Fruit fly (Drosophila melanogaster) whole organism, pupa: ENCODE results near the gene fz.

Experiments used
- CG10348 ChIP-seq: fragments of 200-800 bp; sonication (Bioruptor generic); IDR thresholded peaks from 2 replicates; pipeline ENCODE4 v1.3.6; 2022; ENCODE audit warnings: missing biosample characterization, missing genetic modification characterization
- CG12605 ChIP-seq: fragments of 200-800 bp; sonication (Bioruptor generic); IDR thresholded peaks from 2 replicates; pipeline ENCODE4 v1.3.6; 2022; ENCODE audit warnings: missing biosample characterization, missing genetic modification characterization
- CG13204 ChIP-seq: fragments of 200-800 bp; sonication (Bioruptor generic); optimal IDR thresholded peaks from 2 replicates; lab custom pipeline; 2018; ENCODE audit warnings: missing biosample characterization, mild to moderate bottlenecking, missing genetic modification characterization, moderate library complexity
- CG14655 ChIP-seq: fragments of 200-800 bp; sonication (Bioruptor generic); optimal IDR thresholded peaks from 3 replicates; lab custom pipeline; 2017; ENCODE audit warnings: mild to moderate bottlenecking, missing biosample characterization, missing genetic modification reagents, missing genetic modification characterization
- CG15710 ChIP-seq: fragments of 200-800 bp; sonication (Bioruptor generic); optimal IDR thresholded peaks from 2 replicates; lab custom pipeline; 2018; ENCODE audit warnings: missing biosample characterization, mild to moderate bottlenecking, missing genetic modification characterization, moderate library complexity
- CG17806 ChIP-seq: fragments of 200-800 bp; sonication (Bioruptor generic); optimal IDR thresholded peaks from 2 replicates; lab custom pipeline; 2018; ENCODE audit warnings: missing biosample characterization, mild to moderate bottlenecking, missing genetic modification characterization, moderate library complexity
- CG32121 ChIP-seq: fragments of 200-800 bp; sonication (Bioruptor generic); IDR thresholded peaks from 2 replicates; pipeline ENCODE4 v1.3.6; 2022; ENCODE audit warnings: missing biosample characterization, missing genetic modification characterization
- CG34367 ChIP-seq: fragments of 200-800 bp; sonication (Bioruptor generic); optimal IDR thresholded peaks from 2 replicates; lab custom pipeline; 2018; ENCODE audit warnings: missing biosample characterization, mild to moderate bottlenecking, missing genetic modification characterization
- CG4496 ChIP-seq: fragments of 200-800 bp; sonication (Bioruptor generic); IDR thresholded peaks from 3 replicates; pipeline ENCODE4 v1.3.6; 2022; ENCODE audit warnings: missing biosample characterization, missing genetic modification characterization
- CG8159 ChIP-seq: fragments of 200-800 bp; sonication (Bioruptor generic); optimal IDR thresholded peaks from 3 replicates; lab custom pipeline; 2018; ENCODE audit warnings: missing biosample characterization, mild to moderate bottlenecking, missing genetic modification characterization, moderate library complexity
- CG8301 ChIP-seq: fragments of 200-800 bp; sonication (Bioruptor generic); optimal IDR thresholded peaks from 2 replicates; lab custom pipeline; 2018; ENCODE audit warnings: missing biosample characterization, mild to moderate bottlenecking, missing genetic modification characterization
- CG9948 ChIP-seq: fragments of 200-800 bp; sonication (Bioruptor generic); optimal IDR thresholded peaks from 2 replicates; lab custom pipeline; 2018; ENCODE audit warnings: missing biosample characterization, mild to moderate bottlenecking, missing genetic modification characterization, moderate library complexity
- D1 ChIP-seq: fragments of 200-800 bp; sonication (Bioruptor generic); optimal IDR thresholded peaks from 2 replicates; lab custom pipeline; 2018; ENCODE audit warnings: missing biosample characterization, mild to moderate bottlenecking, missing genetic modification characterization, moderate library complexity
- EcR ChIP-seq: fragments of 200-800 bp; sonication (Bioruptor generic); optimal IDR thresholded peaks from 3 replicates; lab custom pipeline; 2019; ENCODE audit warnings: missing biosample characterization, missing genetic modification characterization, mild to moderate bottlenecking, moderate library complexity, missing genetic modification reagents
- Ets98B ChIP-seq: fragments of 200-800 bp; sonication (Bioruptor generic); IDR thresholded peaks from 2 replicates; pipeline ENCODE4 v1.3.6; 2022; ENCODE audit warnings: missing biosample characterization, missing genetic modification characterization
- Pif1A ChIP-seq: fragments of 200-800 bp; sonication (Bioruptor generic); optimal IDR thresholded peaks from 3 replicates; lab custom pipeline; 2016; ENCODE audit warnings: missing biosample characterization, missing genetic modification characterization
- Pif1B ChIP-seq: fragments of 200-800 bp; sonication (Bioruptor generic); optimal IDR thresholded peaks from 3 replicates; lab custom pipeline; 2016; ENCODE audit warnings: missing biosample characterization, missing genetic modification characterization
- Snoo ChIP-seq: fragments of 200-800 bp; sonication (Bioruptor generic); optimal IDR thresholded peaks from 3 replicates; lab custom pipeline; 2017; ENCODE audit warnings: missing biosample characterization, mild to moderate bottlenecking, missing genetic modification characterization, inconsistent platforms
- fd96Ca ChIP-seq: fragments of 200-800 bp; sonication (Bioruptor generic); IDR thresholded peaks from 3 replicates; pipeline ENCODE4 v1.3.6; 2022; ENCODE audit warnings: missing biosample characterization, missing genetic modification characterization
- gl ChIP-seq: fragments of 200-800 bp; sonication (Bioruptor generic); optimal IDR thresholded peaks from 2 replicates; lab custom pipeline; 2018; ENCODE audit warnings: missing biosample characterization, mild to moderate bottlenecking, missing genetic modification characterization
- rn ChIP-seq: fragments of 200-800 bp; sonication (Bioruptor generic); IDR thresholded peaks from 2 replicates; pipeline ENCODE4 v1.3.6; 2022; ENCODE audit warnings: missing biosample characterization, missing genetic modification characterization

The fz gene

DNA sequence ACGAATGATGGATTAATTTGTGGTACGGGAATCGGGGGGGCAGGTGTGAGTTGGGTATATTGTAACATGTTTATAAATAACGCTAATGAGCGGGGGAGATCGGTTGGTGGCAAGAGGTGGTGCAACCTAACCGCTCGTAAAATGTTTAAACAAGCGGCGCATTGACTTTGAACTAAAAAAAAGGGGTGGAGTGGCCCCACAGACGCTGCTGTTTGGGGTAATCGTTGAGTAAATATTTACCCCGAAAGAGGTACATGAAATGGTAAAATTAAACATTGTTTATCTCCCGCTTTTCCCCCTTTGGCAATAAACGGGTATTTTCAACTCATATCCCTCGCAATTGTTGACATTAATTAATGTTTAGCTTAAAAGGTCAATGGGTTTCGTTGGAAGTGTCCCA lies 92.0 kb downstream of the fz start:
- TF ChIP-seq Pif1A (GFP tag; lab: Kevin White, UChicago) (no peak), CG34367 (no peak), fd96Ca (GFP tag; lab: Robert Waterston, UW) (no peak), Ets98B (GFP tag; lab: Robert Waterston, UW) (no peak), gl (tag; lab: Kevin White, UChicago) (no peak), CG8159 (tag; lab: Kevin White, UChicago) (no peak), Pif1B (GFP tag; lab: Kevin White, UChicago) (no peak), D1 (tag; lab: Kevin White, UChicago) (no peak), EcR (no peak), CG8301 (tag; lab: Kevin White, UChicago) (no peak), CG12605 (GFP tag; lab: Robert Waterston, UW) (no peak), CG4496 (GFP tag; lab: Robert Waterston, UW) (no peak)

DNA sequence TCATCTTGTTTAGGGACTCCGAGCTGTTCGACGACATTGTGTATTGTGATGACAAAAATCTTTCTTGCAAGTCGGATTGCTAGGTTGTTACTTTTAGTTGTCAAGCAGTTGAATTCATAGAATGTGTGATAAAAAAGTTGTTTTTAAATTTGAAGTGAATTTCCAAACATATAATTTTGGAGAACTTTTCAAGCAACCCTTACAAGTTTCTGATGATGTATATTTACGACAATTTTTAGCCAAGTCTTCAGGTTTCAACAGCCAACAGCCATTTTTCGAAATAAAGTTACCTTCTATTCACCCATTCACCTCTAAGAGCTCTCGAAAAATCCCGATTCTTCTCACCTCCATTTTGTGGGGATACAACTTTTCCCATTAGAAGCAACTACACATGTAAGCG lies 95.5 kb downstream of the fz start, which contains the start of gene CG13481:
TSS of gene CG13481 (minus strand) at position 101 of the 400 bp plus-strand sequence.
- TF ChIP-seq fd96Ca (GFP tag; lab: Robert Waterston, UW) (no peak), CG15710 (no peak), CG10348 (GFP tag; lab: Robert Waterston, UW) (no peak), CG8301 (tag; lab: Kevin White, UChicago) (no peak), CG13204 (GFP tag; lab: Kevin White, UChicago) (no peak), Snoo (tag; lab: Kevin White, UChicago) (no peak), rn (no peak), CG9948 (tag; lab: Kevin White, UChicago) (no peak), CG34367 (no peak), Pif1A (GFP tag; lab: Kevin White, UChicago) (no peak), Pif1B (GFP tag; lab: Kevin White, UChicago) (no peak), CG8159 (tag; lab: Kevin White, UChicago) (no peak), Ets98B (GFP tag; lab: Robert Waterston, UW) (no peak), gl (tag; lab: Kevin White, UChicago) (no peak), D1 (tag; lab: Kevin White, UChicago) (no peak), CG17806 (no peak), CG4496 (GFP tag; lab: Robert Waterston, UW) (no peak), CG12605 (GFP tag; lab: Robert Waterston, UW) (no peak), CG32121 (GFP tag; lab: Robert Waterston, UW) (no peak), CG14655 (GFP tag; lab: Kevin White, UChicago) (no peak)

DNA sequence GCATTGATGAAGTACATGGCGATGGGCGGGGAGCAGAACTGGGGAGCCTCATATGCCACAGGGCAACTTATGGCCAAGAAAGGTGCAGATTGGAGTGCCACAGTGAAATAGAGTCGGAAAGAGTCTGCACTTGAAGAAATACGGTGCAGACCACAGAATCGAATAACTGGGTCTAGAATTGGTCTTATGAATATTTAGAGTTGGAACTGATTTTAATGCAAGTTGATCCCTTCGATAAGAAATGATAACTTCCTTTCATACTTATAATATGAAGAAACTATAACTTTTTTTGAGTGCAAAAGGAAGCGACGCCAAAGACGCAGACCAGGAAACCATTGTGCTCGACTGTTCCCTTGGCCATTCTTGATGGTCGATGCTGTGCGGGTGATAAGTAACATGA lies 100.4 kb downstream of the fz start:
- TF ChIP-seq Pif1A (GFP tag; lab: Kevin White, UChicago) = peak; percentile 81
- peak; percentile 72; the same call in 2 of the 3 replicates for TF ChIP-seq fd96Ca (GFP tag; lab: Robert Waterston, UW)
- peak; percentile 66 for TF ChIP-seq Snoo (tag; lab: Kevin White, UChicago)
- no peak for TF ChIP-seq rn
- TF ChIP-seq CG17806 = peak; percentile 88
- TF ChIP-seq CG15710 = peak; percentile 89
- peak; percentile 79 for TF ChIP-seq Pif1B (GFP tag; lab: Kevin White, UChicago)
- TF ChIP-seq CG10348 (GFP tag; lab: Robert Waterston, UW) = no peak
- peak; percentile 85 for TF ChIP-seq CG14655 (GFP tag; lab: Kevin White, UChicago)
- TF ChIP-seq CG34367 = peak; percentile 89
- TF ChIP-seq CG9948 (tag; lab: Kevin White, UChicago) = peak; percentile 76
- TF ChIP-seq CG8159 (tag; lab: Kevin White, UChicago) = peak; percentile 76
- TF ChIP-seq D1 (tag; lab: Kevin White, UChicago) = peak; percentile 31
- TF ChIP-seq Ets98B (GFP tag; lab: Robert Waterston, UW) = peak; percentile 29; the same call in 1 of the 2 replicates
- peak; percentile 76 for TF ChIP-seq gl (tag; lab: Kevin White, UChicago)
- TF ChIP-seq CG4496 (GFP tag; lab: Robert Waterston, UW) = peak; percentile 50; the same call in 1 of the 3 replicates
- peak; percentile 73 for TF ChIP-seq CG8301 (tag; lab: Kevin White, UChicago)
- peak; percentile 75 for TF ChIP-seq CG13204 (GFP tag; lab: Kevin White, UChicago)
- peak; percentile 17 for TF ChIP-seq EcR
- peak; percentile 54 for TF ChIP-seq CG12605 (GFP tag; lab: Robert Waterston, UW)
- TF ChIP-seq CG32121 (GFP tag; lab: Robert Waterston, UW) = no peak

DNA sequence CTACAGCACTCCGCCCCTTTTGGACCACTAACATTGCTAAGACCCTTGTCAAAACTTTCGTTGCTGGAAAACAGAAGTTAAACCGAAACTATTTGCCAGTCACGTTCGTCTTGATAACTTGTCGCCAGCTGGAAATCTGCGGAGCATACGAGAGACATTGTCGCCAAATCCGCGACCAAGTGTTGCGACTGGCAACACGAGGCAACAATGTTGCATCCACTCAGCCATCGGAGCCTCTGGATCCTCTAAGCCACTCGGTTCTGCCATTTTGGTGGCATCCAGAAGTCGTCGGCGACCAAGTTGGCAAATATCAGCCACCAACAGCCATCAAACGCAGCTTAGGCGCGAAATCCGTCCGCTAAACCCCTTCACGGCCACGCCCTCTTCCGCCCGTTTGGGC lies 101.7 kb downstream of the fz start:
- TF ChIP-seq Pif1B (GFP tag; lab: Kevin White, UChicago) (no peak), CG14655 (GFP tag; lab: Kevin White, UChicago) (no peak), CG9948 (tag; lab: Kevin White, UChicago) (no peak), CG34367 (no peak)

DNA sequence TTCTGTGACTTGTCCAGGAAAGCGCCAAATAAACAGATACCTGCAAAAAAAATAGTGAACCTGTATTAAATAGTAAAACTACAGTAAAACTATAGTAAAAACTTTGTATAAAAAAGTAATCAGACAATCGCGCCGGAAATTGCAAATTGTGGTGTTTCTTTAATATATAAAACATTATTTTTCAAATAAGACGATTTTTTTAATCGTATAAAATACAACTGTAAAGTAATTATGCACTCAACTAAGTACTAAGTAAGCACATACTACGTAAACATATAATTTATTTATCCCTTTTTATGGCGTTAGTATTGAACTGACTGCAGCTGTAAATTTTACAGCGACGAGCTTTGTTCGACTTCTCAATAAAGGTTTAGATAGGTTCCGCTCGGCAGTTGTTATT lies 107.4 kb downstream of the fz start, which contains the start of gene CG43120:
TSS of gene CG43120 (plus strand) at position 391 of the 400 bp plus-strand sequence.
- TF ChIP-seq Snoo (tag; lab: Kevin White, UChicago) (peak; percentile 15), CG17806 (no peak), CG4496 (GFP tag; lab: Robert Waterston, UW) (no peak), Pif1B (GFP tag; lab: Kevin White, UChicago) (no peak), CG10348 (GFP tag; lab: Robert Waterston, UW) (no peak)
- TF ChIP-seq, all 21 proteins: peak for 1

DNA sequence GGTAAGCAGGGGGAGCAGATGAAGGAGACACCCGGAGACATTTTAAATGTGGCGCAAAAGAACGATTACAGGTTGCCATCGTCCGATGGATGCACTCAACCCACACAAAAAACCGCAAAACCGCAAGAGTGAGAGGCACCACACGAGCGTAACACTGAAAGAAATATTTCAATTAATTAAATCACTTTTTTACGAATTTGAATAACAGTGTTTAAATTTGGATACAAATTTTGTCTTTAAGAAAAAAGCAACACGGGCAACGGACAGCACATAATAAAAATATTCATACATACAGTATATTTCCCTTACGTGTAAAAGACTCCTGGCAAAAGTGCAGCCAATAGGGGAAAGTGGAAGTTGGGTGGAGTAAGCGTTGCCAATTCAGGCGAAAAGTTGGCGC lies 115.1 kb downstream of the fz start:
- TF ChIP-seq CG15710 = no peak
- TF ChIP-seq CG14655 (GFP tag; lab: Kevin White, UChicago) = peak; percentile 35
- no peak for TF ChIP-seq CG13204 (GFP tag; lab: Kevin White, UChicago)
- TF ChIP-seq CG17806 = no peak
- TF ChIP-seq CG8301 (tag; lab: Kevin White, UChicago) = peak; percentile 14
- TF ChIP-seq Pif1A (GFP tag; lab: Kevin White, UChicago) = no peak
- no peak for TF ChIP-seq CG12605 (GFP tag; lab: Robert Waterston, UW)
- no peak for TF ChIP-seq CG34367
